Fruit fly (Drosophila melanogaster): Measurements from ENCODE around the gene CG32655.

Gene CG32655

dm6 chrX:12242375-12242774, 6.7 kb upstream of the CG32655 start:
- TF ChIP-seq CG13296 (GFP tag; optimal IDR thresholded peaks at IDR 0.05) = no peak
- peak; percentile 11 for TF ChIP-seq CG9817 (tag; optimal IDR thresholded peaks at IDR 0.05)
- peak; percentile 15 for TF ChIP-seq CG12659 (GFP tag; optimal IDR thresholded peaks at IDR 0.05)
- TF ChIP-seq CG8924 (tag; optimal IDR thresholded peaks at IDR 0.05) = peak; percentile 62
- no peak for TF ChIP-seq hb (GFP tag; IDR thresholded peaks at IDR 0.05; ENCODE audit: partially characterized antibody)
- TF ChIP-seq Adf1 (GFP tag; IDR thresholded peaks at IDR 0.05) = no peak
- TF ChIP-seq fru (optimal IDR thresholded peaks at IDR 0.05) = no peak
- no peak for TF ChIP-seq mld (GFP tag; IDR thresholded peaks at IDR 0.05; ENCODE audit: partially characterized antibody)
- TF ChIP-seq CG10654 (GFP tag; optimal IDR thresholded peaks at IDR 0.05) = peak; percentile 45
- no peak for TF ChIP-seq CG12236 (GFP tag; optimal IDR thresholded peaks at IDR 0.05)
- peak; percentile 11 for TF ChIP-seq Lhr (GFP tag; optimal IDR thresholded peaks at IDR 0.05)
- TF ChIP-seq CG11093 (GFP tag; IDR thresholded peaks at IDR 0.05) = no peak
- TF ChIP-seq abd-A (tag; optimal IDR thresholded peaks at IDR 0.05) = no peak
- no peak for TF ChIP-seq crc (GFP tag; optimal IDR thresholded peaks at IDR 0.05)
- no peak for TF ChIP-seq psq (GFP tag; optimal IDR thresholded peaks at IDR 0.05)
- no peak for TF ChIP-seq CG9932 (GFP tag; IDR thresholded peaks at IDR 0.05)
- TF ChIP-seq salm (tag; optimal IDR thresholded peaks at IDR 0.05) = peak; percentile 18
- no peak for TF ChIP-seq mirr (GFP tag; optimal IDR thresholded peaks at IDR 0.05)
- TF ChIP-seq CG4424 (GFP tag; optimal IDR thresholded peaks at IDR 0.05) = peak; percentile 73
- peak; percentile 80 for TF ChIP-seq gsb-n (tag; optimal IDR thresholded peaks at IDR 0.05)
- no peak for TF ChIP-seq h (optimal IDR thresholded peaks at IDR 0.05)
- peak; percentile 15 for TF ChIP-seq Hsf (GFP tag; optimal IDR thresholded peaks at IDR 0.05)
- no peak for TF ChIP-seq CG8290 (GFP tag; optimal IDR thresholded peaks at IDR 0.05)
- no peak for TF ChIP-seq CG8290 (tag; optimal IDR thresholded peaks at IDR 0.05)
- peak; percentile 61 for TF ChIP-seq grau (tag; optimal IDR thresholded peaks at IDR 0.05)
- no peak for TF ChIP-seq CG9876 (GFP tag; optimal IDR thresholded peaks at IDR 0.05)
- TF ChIP-seq CG1832 (GFP tag; optimal IDR thresholded peaks at IDR 0.05) = no peak
- TF ChIP-seq slp2 (GFP tag; optimal IDR thresholded peaks at IDR 0.05) = no peak
- no peak for TF ChIP-seq Dll (GFP tag; IDR thresholded peaks at IDR 0.05; ENCODE audit: partially characterized antibody)
- no peak for TF ChIP-seq pzg (GFP tag; optimal IDR thresholded peaks at IDR 0.05)
- TF ChIP-seq pb (GFP tag; optimal IDR thresholded peaks at IDR 0.05) = no peak
- no peak for TF ChIP-seq jumu (GFP tag; optimal IDR thresholded peaks at IDR 0.05)
- TF ChIP-seq CG7963 (GFP tag; IDR thresholded peaks at IDR 0.05; ENCODE audit: partially characterized antibody) = no peak
- TF ChIP-seq Doc3 (GFP tag; IDR thresholded peaks at IDR 0.05; ENCODE audit: partially characterized antibody) = no peak
- no peak for TF ChIP-seq fd102C (GFP tag; optimal IDR thresholded peaks at IDR 0.05)
- TF ChIP-seq bigmax (GFP tag; optimal IDR thresholded peaks at IDR 0.05) = no peak
- peak; percentile 1 for TF ChIP-seq CG18764 (GFP tag; optimal IDR thresholded peaks at IDR 0.05)
- peak; percentile 53; the same call in 1 of the 2 replicates for TF ChIP-seq peb (GFP tag; IDR thresholded peaks at IDR 0.05)
- no peak for TF ChIP-seq CG9215 (GFP tag; IDR thresholded peaks at IDR 0.05)
- peak; percentile 11 for TF ChIP-seq CG30431 (GFP tag; optimal IDR thresholded peaks at IDR 0.05)
- peak in 1 of 2 experiments; percentile 57 for TF ChIP-seq Hr51 (GFP tag; optimal IDR thresholded peaks at IDR 0.05)
- 0 out of 2 replicates have a peak, but pooled peaks have one; percentile 24 for TF ChIP-seq slbo (GFP tag; IDR thresholded peaks at IDR 0.05)
- no peak for TF ChIP-seq hth (optimal IDR thresholded peaks at IDR 0.05)
- TF ChIP-seq CG8765 (GFP tag; IDR thresholded peaks at IDR 0.05) = no peak
- TF ChIP-seq scrt (GFP tag; optimal IDR thresholded peaks at IDR 0.05) = no peak
- TF ChIP-seq Asciz (GFP tag; optimal IDR thresholded peaks at IDR 0.05) = peak; percentile 63
- peak; percentile 58 for TF ChIP-seq tin (GFP tag; optimal IDR thresholded peaks at IDR 0.05)
- TF ChIP-seq z (GFP tag; IDR thresholded peaks at IDR 0.05) = no peak
- no peak for TF ChIP-seq gsb (GFP tag; IDR thresholded peaks at IDR 0.05)
- TF ChIP-seq CG5180 (GFP tag; optimal IDR thresholded peaks at IDR 0.05) = peak; percentile 2
- peak; percentile 62 for TF ChIP-seq D19A (tag; optimal IDR thresholded peaks at IDR 0.05)
- TF ChIP-seq Aef1 (GFP tag; IDR thresholded peaks at IDR 0.05) = no peak
- no peak for TF ChIP-seq CG12299 (tag; optimal IDR thresholded peaks at IDR 0.05)

Data from whole organism, embryonic.